Fruit fly (Drosophila melanogaster): ENCODE measurements around the gene CG7656.

CG7656 gene

dm6 chr3L:15594093-15594653, 6.2 kb upstream of the CG7656 start:
- TF ChIP-seq CG4496 (GFP tag; IDR thresholded peaks at IDR 0.05), result 0 out of 3 replicates have a peak, but pooled peaks have one; percentile 36
- TF ChIP-seq fd96Ca (GFP tag; IDR thresholded peaks at IDR 0.05), result 0 out of 3 replicates have a peak, but pooled peaks have one; percentile 26
- TF ChIP-seq Ets98B (GFP tag; IDR thresholded peaks at IDR 0.05), result no peak
- no peak for TF ChIP-seq CG8159 (tag; optimal IDR thresholded peaks at IDR 0.05)
- no peak for TF ChIP-seq CG12605 (GFP tag; IDR thresholded peaks at IDR 0.05)
- TF ChIP-seq D1 (tag; optimal IDR thresholded peaks at IDR 0.05), result no peak
- peak; percentile 45 for TF ChIP-seq EcR (GFP tag; optimal IDR thresholded peaks at IDR 0.05)

DNA sequence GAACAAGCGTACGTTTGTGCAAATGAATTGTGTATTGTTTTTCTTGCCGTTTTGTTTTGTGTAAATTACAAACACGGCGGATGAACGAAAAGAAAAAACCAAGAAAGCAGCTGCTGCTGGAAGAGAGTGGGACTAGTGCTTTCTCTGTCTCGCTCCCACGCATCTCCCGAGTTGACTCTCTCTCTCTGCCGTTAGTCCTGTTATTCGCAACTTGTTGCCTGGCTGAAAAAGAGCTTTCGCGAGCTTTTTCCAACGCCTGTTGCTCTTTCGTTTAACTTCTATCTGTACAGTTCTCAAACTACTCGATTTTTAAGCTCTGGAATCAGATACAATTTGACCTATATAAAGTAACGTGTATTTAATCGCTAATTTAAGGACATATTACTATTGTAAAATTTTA, 5.4 kb upstream of the CG7656 start:
- TF ChIP-seq CG12605 (GFP tag; IDR thresholded peaks at IDR 0.05) (peak; percentile 95), Ets98B (GFP tag; IDR thresholded peaks at IDR 0.05) (0 out of 2 replicates have a peak, but pooled peaks have one; percentile 2), CG10348 (GFP tag; IDR thresholded peaks at IDR 0.05) (no peak)

DNA sequence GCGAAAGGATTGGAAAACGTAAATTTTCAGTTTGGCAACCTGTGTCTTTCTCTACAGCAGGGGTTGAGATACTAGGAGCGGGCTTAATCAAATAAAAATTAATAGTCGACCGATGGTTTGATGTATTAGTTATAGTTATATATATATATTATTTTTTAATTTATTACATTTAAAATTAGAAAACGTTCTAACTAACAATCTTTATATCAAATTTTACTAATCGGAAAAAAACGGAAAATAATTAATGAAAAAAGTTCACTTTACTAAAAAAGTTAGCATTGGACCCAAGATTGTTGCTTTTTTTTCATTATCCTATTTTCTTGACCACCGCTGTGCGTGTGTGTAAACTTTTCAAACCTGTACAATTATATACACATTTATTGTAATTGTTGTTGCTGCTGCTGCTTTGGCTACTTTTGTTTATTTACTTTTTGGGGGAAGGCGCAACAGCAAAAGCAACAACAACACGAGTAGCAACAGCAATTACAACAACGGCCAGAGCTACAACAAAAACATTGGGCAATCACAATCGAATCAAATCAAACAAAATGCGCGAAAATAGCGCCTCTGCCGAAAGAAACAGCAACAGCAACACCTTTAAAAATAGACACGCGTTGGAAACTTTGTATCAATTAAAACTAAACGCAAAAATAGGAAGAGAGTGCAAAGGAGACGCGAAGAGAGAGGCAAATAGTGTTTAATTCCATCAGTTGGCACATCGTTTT, 4.7 kb upstream of the CG7656 start:
- peak; percentile 42 for TF ChIP-seq CG9948 (tag; optimal IDR thresholded peaks at IDR 0.05)
- peak; percentile 11 for TF ChIP-seq CG15710 (tag; optimal IDR thresholded peaks at IDR 0.05)
- peak; percentile 61 for TF ChIP-seq Ets98B (GFP tag; IDR thresholded peaks at IDR 0.05)
- TF ChIP-seq CG8301 (tag; optimal IDR thresholded peaks at IDR 0.05), result peak; percentile 42
- TF ChIP-seq Snoo (tag; optimal IDR thresholded peaks at IDR 0.05), result peak; percentile 18
- peak; percentile 57 for TF ChIP-seq CG14655 (GFP tag; optimal IDR thresholded peaks at IDR 0.05)
- no peak for TF ChIP-seq EcR (GFP tag; optimal IDR thresholded peaks at IDR 0.05)
- TF ChIP-seq Pif1A (GFP tag; optimal IDR thresholded peaks at IDR 0.05), result peak; percentile 26
- TF ChIP-seq CG12605 (GFP tag; IDR thresholded peaks at IDR 0.05), result 0 out of 2 replicates have a peak, but pooled peaks have one; percentile 12
- TF ChIP-seq CG4496 (GFP tag; IDR thresholded peaks at IDR 0.05), result no peak
- TF ChIP-seq CG13204 (GFP tag; optimal IDR thresholded peaks at IDR 0.05), result no peak
- TF ChIP-seq fd96Ca (GFP tag; IDR thresholded peaks at IDR 0.05), result peak; percentile 53
- peak; percentile 23 for TF ChIP-seq CG8159 (tag; optimal IDR thresholded peaks at IDR 0.05)
- TF ChIP-seq CG32121 (GFP tag; IDR thresholded peaks at IDR 0.05), result peak; percentile 62

dm6 chr3L:15590803-15591597, 3.0 kb upstream of the CG7656 start:
- TF ChIP-seq Pif1A (GFP tag; optimal IDR thresholded peaks at IDR 0.05) (peak; percentile 6), EcR (GFP tag; optimal IDR thresholded peaks at IDR 0.05) (peak; percentile 28), CG12605 (GFP tag; IDR thresholded peaks at IDR 0.05) (no peak)

DNA sequence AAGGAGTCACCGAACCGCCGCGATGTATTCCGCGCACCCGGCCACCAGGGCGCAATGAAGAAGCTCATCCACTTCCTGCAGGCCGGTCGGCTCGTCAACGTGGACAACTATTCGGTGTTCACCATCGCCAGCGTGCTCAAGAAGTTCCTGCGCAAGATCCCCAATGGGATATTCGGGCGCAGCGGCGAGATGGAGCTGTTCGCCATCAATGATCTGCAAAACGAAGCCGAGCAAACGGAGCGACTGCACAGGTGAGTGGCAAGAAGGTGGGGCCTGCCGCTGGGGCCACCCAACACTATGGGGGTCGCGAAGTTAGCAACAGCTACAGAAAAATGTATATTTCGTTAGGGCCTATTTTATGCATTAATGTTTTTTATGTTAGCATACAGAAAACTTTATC, 1.8 kb upstream of the CG7656 start:
- TF ChIP-seq Ets98B (GFP tag; IDR thresholded peaks at IDR 0.05) (peak; percentile 39), CG14655 (GFP tag; optimal IDR thresholded peaks at IDR 0.05) (peak; percentile 7), CG4496 (GFP tag; IDR thresholded peaks at IDR 0.05) (peak; percentile 60; the same call in 2 of the 3 replicates), CG32121 (GFP tag; IDR thresholded peaks at IDR 0.05) (0 out of 2 replicates have a peak, but pooled peaks have one; percentile 31), EcR (GFP tag; optimal IDR thresholded peaks at IDR 0.05) (no peak), CG8159 (tag; optimal IDR thresholded peaks at IDR 0.05) (no peak), Pif1B (GFP tag; optimal IDR thresholded peaks at IDR 0.05) (no peak)

dm6 chr3L:15588514-15589138, 651 bp upstream of the CG7656 start, which contains the start of gene RhoGAP71E:
TSS of gene RhoGAP71E (plus strand) at chr3L:15588860.
- no peak for TF ChIP-seq gl (tag; optimal IDR thresholded peaks at IDR 0.05)
- TF ChIP-seq CG32121 (GFP tag; IDR thresholded peaks at IDR 0.05), result peak; percentile 32
- 0 out of 2 replicates have a peak, but pooled peaks have one; percentile 36 for TF ChIP-seq CG12605 (GFP tag; IDR thresholded peaks at IDR 0.05)
- TF ChIP-seq CG34367 (tag; optimal IDR thresholded peaks at IDR 0.05), result peak; percentile 12
- TF ChIP-seq CG8159 (tag; optimal IDR thresholded peaks at IDR 0.05), result peak; percentile 36
- no peak for TF ChIP-seq D1 (tag; optimal IDR thresholded peaks at IDR 0.05)
- TF ChIP-seq CG14655 (GFP tag; optimal IDR thresholded peaks at IDR 0.05), result no peak
- peak; percentile 73 for TF ChIP-seq CG4496 (GFP tag; IDR thresholded peaks at IDR 0.05)
- TF ChIP-seq CG10348 (GFP tag; IDR thresholded peaks at IDR 0.05), result no peak
- no peak for TF ChIP-seq CG17806 (tag; optimal IDR thresholded peaks at IDR 0.05)
- no peak for TF ChIP-seq Pif1B (GFP tag; optimal IDR thresholded peaks at IDR 0.05)
- TF ChIP-seq rn (GFP tag; IDR thresholded peaks at IDR 0.05), result no peak
- TF ChIP-seq CG15710 (tag; optimal IDR thresholded peaks at IDR 0.05), result peak; percentile 2
- TF ChIP-seq EcR (GFP tag; optimal IDR thresholded peaks at IDR 0.05), result peak; percentile 33
- TF ChIP-seq Ets98B (GFP tag; IDR thresholded peaks at IDR 0.05), result peak; percentile 54
- no peak for TF ChIP-seq Pif1A (GFP tag; optimal IDR thresholded peaks at IDR 0.05)
- TF ChIP-seq CG13204 (GFP tag; optimal IDR thresholded peaks at IDR 0.05), result no peak
- TF ChIP-seq fd96Ca (GFP tag; IDR thresholded peaks at IDR 0.05), result peak; percentile 51; the same call in 1 of the 3 replicates
- peak; percentile 20 for TF ChIP-seq Snoo (tag; optimal IDR thresholded peaks at IDR 0.05)
- TF ChIP-seq CG9948 (tag; optimal IDR thresholded peaks at IDR 0.05), result peak; percentile 2
- TF ChIP-seq CG8301 (tag; optimal IDR thresholded peaks at IDR 0.05), result peak; percentile 18

Measured in whole organism, pupa.